Fruit fly (Drosophila melanogaster) whole organism, wandering third instar larva: ENCODE data around the gene SP1029.

Experiments used
- Abd-B ChIP-seq: fragments of >200 bp; optimal IDR thresholded peaks from 2 replicates; lab custom pipeline; 2017; ENCODE audit warnings: missing biosample characterization, missing genetic modification characterization
- CG32264 ChIP-seq: fragments of 200-800 bp; sonication (Bioruptor generic); optimal IDR thresholded peaks from 2 replicates; lab custom pipeline; 2016; ENCODE audit warnings: missing biosample characterization, missing genetic modification characterization
- CG9705 ChIP-seq: fragments of 200-800 bp; sonication (Bioruptor generic); optimal IDR thresholded peaks from 2 replicates; lab custom pipeline; 2018; ENCODE audit warnings: missing biosample characterization, mild to moderate bottlenecking, missing genetic modification characterization
- CrebA ChIP-seq: fragments of 200-800 bp; sonication (Bioruptor generic); optimal IDR thresholded peaks from 2 replicates; lab custom pipeline; 2016; ENCODE audit warnings: missing biosample characterization, mild to moderate bottlenecking, missing genetic modification characterization, borderline replicate concordance
- Dfd ChIP-seq: fragments of >200 bp; optimal IDR thresholded peaks from 2 replicates; lab custom pipeline; 2017; ENCODE audit warnings: missing biosample characterization, missing genetic modification characterization
- Dif ChIP-seq: fragments of 200-275, 200-300 bp; sonication (Bioruptor generic); optimal IDR thresholded peaks from 2 replicates; lab custom pipeline; 2018; ENCODE audit warnings: missing biosample characterization, missing genetic modification characterization; ENCODE audit not compliant: partially characterized antibody
- GATAd ChIP-seq: sonication (Bioruptor generic); optimal IDR thresholded peaks from 2 replicates; lab custom pipeline; 2016; ENCODE audit warnings: missing biosample characterization, missing genetic modification characterization
- HLH106 ChIP-seq: fragments of 200-800 bp; optimal IDR thresholded peaks from 3 replicates; lab custom pipeline; 2019; ENCODE audit warnings: missing biosample characterization, mild to moderate bottlenecking, missing genetic modification characterization, moderate library complexity
- Hnf4 ChIP-seq: fragments of 200-800 bp; sonication (Bioruptor generic); optimal IDR thresholded peaks from 2 replicates; lab custom pipeline; 2016; ENCODE audit warnings: missing biosample characterization, mild to moderate bottlenecking, missing genetic modification characterization
- Hr78 ChIP-seq: fragments of >200 bp; optimal IDR thresholded peaks from 2 replicates; lab custom pipeline; 2017; ENCODE audit warnings: missing biosample characterization, missing genetic modification characterization
- Hr83 ChIP-seq: fragments of 200-300 bp; sonication (Bioruptor generic); optimal IDR thresholded peaks from 2 replicates; lab custom pipeline; 2016; ENCODE audit warnings: missing biosample characterization, mild to moderate bottlenecking, missing genetic modification characterization, moderate library complexity; ENCODE audit not compliant: poor library complexity, severe bottlenecking
- Jra ChIP-seq: sonication (Bioruptor generic); optimal IDR thresholded peaks from 2 replicates; lab custom pipeline; 2016; ENCODE audit warnings: missing biosample characterization, missing genetic modification characterization
- Mio ChIP-seq: sonication (Bioruptor generic); optimal IDR thresholded peaks from 2 replicates; lab custom pipeline; 2016; ENCODE audit warnings: missing biosample characterization, missing genetic modification characterization
- Myc ChIP-seq: fragments of >200 bp; optimal IDR thresholded peaks from 2 replicates; lab custom pipeline; 2017
- N ChIP-seq: fragments of >200 bp; optimal IDR thresholded peaks from 2 replicates; lab custom pipeline; 2018; ENCODE audit warnings: missing biosample characterization, missing external identifiers, missing genetic modification characterization
- OdsH ChIP-seq: fragments of 200-800 bp; sonication (Bioruptor generic); optimal IDR thresholded peaks from 2 replicates; lab custom pipeline; 2016; ENCODE audit warnings: missing biosample characterization, mild to moderate bottlenecking, missing genetic modification characterization
- Rel ChIP-seq, 2 experiments: fragments of 200-800 bp; sonication (Bioruptor generic) in 1 of 2; optimal IDR thresholded peaks; 2 replicates in 1 of 2; 3 replicates in 1 of 2; lab custom pipeline; 2016 to 2019; ENCODE audit warnings: mild to moderate bottlenecking in 2 of 2, missing biosample characterization in 2 of 2, missing genetic modification characterization in 2 of 2, moderate library complexity in 1 of 2
- Sp1 ChIP-seq: fragments of 200-800 bp; sonication (Bioruptor generic); optimal IDR thresholded peaks from 3 replicates; lab custom pipeline; 2019; ENCODE audit warnings: missing biosample characterization, mild to moderate bottlenecking, missing genetic modification characterization, moderate library complexity
- Vsx2 ChIP-seq: fragments of 200-300, 225-300 bp; sonication (Bioruptor generic); optimal IDR thresholded peaks from 2 replicates; lab custom pipeline; 2018; ENCODE audit warnings: missing biosample characterization, missing genetic modification characterization; ENCODE audit not compliant: partially characterized antibody
- br ChIP-seq: fragments of 200-800 bp; sonication (Bioruptor generic); optimal IDR thresholded peaks from 2 replicates; lab custom pipeline; 2016; ENCODE audit warnings: missing biosample characterization, missing genetic modification characterization
- brk ChIP-seq: fragments of 200-800 bp; sonication (Bioruptor generic); optimal IDR thresholded peaks from 2 replicates; lab custom pipeline; 2016; ENCODE audit warnings: missing biosample characterization, mild to moderate bottlenecking, missing genetic modification characterization
- dl ChIP-seq, 2 experiments: fragments of 175-275, 200-275 bp in 1 of 2; fragments of 200-275 bp in 1 of 2; sonication (Bioruptor generic); optimal IDR thresholded peaks; lab custom pipeline; 2018; ENCODE audit warnings: mild to moderate bottlenecking in 2 of 2, missing biosample characterization in 2 of 2, missing genetic modification characterization in 2 of 2, moderate library complexity in 2 of 2; ENCODE audit not compliant: partially characterized antibody in 2 of 2, insufficient read depth in 1 of 2
- dmrt93B ChIP-seq: fragments of 200-800 bp; sonication (Bioruptor generic); optimal IDR thresholded peaks from 2 replicates; lab custom pipeline; 2018; ENCODE audit warnings: missing biosample characterization, mild to moderate bottlenecking, missing genetic modification characterization
- dsf ChIP-seq: sonication (Bioruptor generic); optimal IDR thresholded peaks from 2 replicates; lab custom pipeline; 2016; ENCODE audit warnings: missing biosample characterization, missing genetic modification characterization, borderline replicate concordance
- ey ChIP-seq: fragments of 200-800 bp; sonication (Bioruptor generic); optimal IDR thresholded peaks from 2 replicates; lab custom pipeline; 2016; ENCODE audit warnings: missing biosample characterization, missing genetic modification characterization
- foxo ChIP-seq, 2 experiments: fragments of 200-800 bp; sonication (Bioruptor generic); optimal IDR thresholded peaks; 2 replicates in 1 of 2; 3 replicates in 1 of 2; lab custom pipeline; 2016 to 2017; ENCODE audit warnings: missing biosample characterization in 2 of 2, missing genetic modification characterization in 2 of 2
- fru ChIP-seq: fragments of 200-800 bp; sonication (Bioruptor generic); optimal IDR thresholded peaks from 3 replicates; lab custom pipeline; 2016; ENCODE audit warnings: missing biosample characterization, mild to moderate bottlenecking, missing genetic modification characterization
- h ChIP-seq: fragments of 200-800 bp; sonication (Bioruptor generic); optimal IDR thresholded peaks from 3 replicates; lab custom pipeline; 2016; ENCODE audit warnings: missing biosample characterization, mild to moderate bottlenecking, missing genetic modification characterization
- jim ChIP-seq: fragments of 175-275, 200-325 bp; sonication (Bioruptor generic); optimal IDR thresholded peaks from 2 replicates; lab custom pipeline; 2016; ENCODE audit warnings: missing biosample characterization, mild to moderate bottlenecking, missing genetic modification characterization
- lola ChIP-seq: fragments of >200 bp; optimal IDR thresholded peaks from 2 replicates; lab custom pipeline; 2017; ENCODE audit warnings: missing biosample characterization, missing genetic modification characterization
- pan ChIP-seq: fragments of >200 bp; optimal IDR thresholded peaks from 2 replicates; lab custom pipeline; 2017
- psq ChIP-seq: fragments of 200-800 bp; sonication (Bioruptor generic); optimal IDR thresholded peaks from 3 replicates; lab custom pipeline; 2017; ENCODE audit warnings: missing biosample characterization, mild to moderate bottlenecking, missing genetic modification characterization, moderate library complexity
- rgr ChIP-seq: fragments of 200-800 bp; sonication (Bioruptor generic); optimal IDR thresholded peaks from 3 replicates; lab custom pipeline; 2016; ENCODE audit warnings: missing biosample characterization, mild to moderate bottlenecking, missing genetic modification characterization
- sage ChIP-seq: fragments of 200-800 bp; sonication (Bioruptor generic); optimal IDR thresholded peaks from 2 replicates; lab custom pipeline; 2016; ENCODE audit warnings: missing biosample characterization, mild to moderate bottlenecking, missing genetic modification characterization
- sv ChIP-seq: fragments of 200-800 bp; sonication (Bioruptor generic); optimal IDR thresholded peaks from 3 replicates; lab custom pipeline; 2016; ENCODE audit warnings: missing biosample characterization, missing genetic modification characterization
- tai ChIP-seq: sonication (Bioruptor generic); optimal IDR thresholded peaks from 2 replicates; lab custom pipeline; 2016; ENCODE audit warnings: missing biosample characterization, missing genetic modification characterization
- usp ChIP-seq: fragments of >200 bp; optimal IDR thresholded peaks from 2 replicates; lab custom pipeline; 2017; ENCODE audit warnings: missing biosample characterization, missing genetic modification characterization
- woc ChIP-seq: sonication (Bioruptor generic); optimal IDR thresholded peaks from 2 replicates; lab custom pipeline; 2016; ENCODE audit warnings: missing biosample characterization, mild to moderate bottlenecking, missing genetic modification characterization

SP1029 gene

dm6 chr3R:29256811-29257439 lies 6.7 kb upstream of the SP1029 start (continued):
- TF ChIP-seq rgr (GFP tag; lab: Kevin White, UChicago) (peak; percentile 81), Vsx2 (GFP tag; lab: Kevin White, UChicago) (no peak), Abd-B (GFP tag; lab: Kevin White, UChicago) (no peak), foxo (GFP tag; optimal IDR thresholded peaks at IDR 0.05; lab: Kevin White, UChicago) (peak in 1 of 2 experiments; percentile 63)
- TF ChIP-seq, all 38 proteins: peak for 16

- TF ChIP-seq ey (peak; percentile 97), lola (GFP tag; lab: Kevin White, UChicago) (no peak), sv (no peak), Hnf4 (peak; percentile 96), Sp1 (GFP tag; lab: Kevin White, UChicago) (peak; percentile 91), jim (GFP tag; lab: Kevin White, UChicago) (peak; percentile 38), Dfd (GFP tag; lab: Kevin White, UChicago) (no peak), Abd-B (GFP tag; lab: Kevin White, UChicago) (no peak), Mio (GFP tag; lab: Kevin White, UChicago) (peak; percentile 69), usp (GFP tag; lab: Kevin White, UChicago) (no peak), sage (GFP tag; lab: Kevin White, UChicago) (peak; percentile 89), Jra (GFP tag; lab: Kevin White, UChicago) (peak; percentile 96), woc (peak; percentile 98), br (peak; percentile 97), tai (GFP tag; lab: Kevin White, UChicago) (peak; percentile 86), fru (GFP tag; lab: Kevin White, UChicago) (peak; percentile 97), pan (lab: Kevin White, UChicago) (no peak), rgr (GFP tag; lab: Kevin White, UChicago) (peak; percentile 94), Dif (peak; percentile 53), GATAd (no peak), CG9705 (GFP tag; lab: Kevin White, UChicago) (peak; percentile 84), dl (GFP tag; optimal IDR thresholded peaks at IDR 0.05; lab: Kevin White, UChicago; ENCODE audit: insufficient read depth in 1 of 2, partially characterized antibody in 2 of 2) (no peak), Vsx2 (GFP tag; lab: Kevin White, UChicago) (no peak), CG32264 (GFP tag; lab: Kevin White, UChicago) (peak; percentile 96), N (GFP tag; lab: Kevin White, UChicago) (no peak), dmrt93B (GFP tag; lab: Kevin White, UChicago) (peak; percentile 89), Rel (GFP tag; optimal IDR thresholded peaks at IDR 0.05; lab: Kevin White, UChicago) (peak; percentile 90), Rel (tag; optimal IDR thresholded peaks at IDR 0.05; lab: Kevin White, UChicago) (peak; percentile 29), foxo (GFP tag; optimal IDR thresholded peaks at IDR 0.05; lab: Kevin White, UChicago) (peak; percentile 88 to 98), Hr83 (peak; percentile 76), dsf (GFP tag; lab: Kevin White, UChicago) (peak; percentile 55), Hr78 (no peak), psq (GFP tag; lab: Kevin White, UChicago) (peak; percentile 83), HLH106 (tag; lab: Kevin White, UChicago) (peak; percentile 92), OdsH (GFP tag; lab: Kevin White, UChicago) (peak; percentile 96), CrebA (GFP tag; lab: Kevin White, UChicago) (peak; percentile 91), h (peak; percentile 97), Myc (no peak), brk (peak; percentile 79)
- TF ChIP-seq, all 38 proteins: peak for 26
Observed at dm6 chr3R:29255963-29256527, 5.8 kb upstream of the SP1029 start, which contains the start of gene CG45544. TSS of gene CG45544 (plus strand) at chr3R:29256485.
